Fruit fly (Drosophila melanogaster) whole organism, prepupa: Measurements from ENCODE around the gene CG14137.

Experiments used
- Blimp-1 ChIP-seq: fragments of 200-800 bp; sonication (Bioruptor generic); optimal IDR thresholded peaks from 3 replicates; lab custom pipeline; 2017; ENCODE audit warnings: missing biosample characterization, missing genetic modification characterization, mild to moderate bottlenecking, moderate library complexity, missing genetic modification reagents
- CG10669 ChIP-seq: fragments of 200-800 bp; sonication (Bioruptor generic); optimal IDR thresholded peaks from 3 replicates; lab custom pipeline; 2018; ENCODE audit warnings: missing biosample characterization, mild to moderate bottlenecking, missing genetic modification characterization, moderate library complexity
- CG11294 ChIP-seq: fragments of 200-800 bp; sonication (Bioruptor generic); IDR thresholded peaks from 2 replicates; pipeline ENCODE4 v1.3.6; 2022; ENCODE audit warnings: missing biosample characterization, missing genetic modification characterization
- CG11902 ChIP-seq: fragments of 200-800 bp; sonication (Bioruptor generic); optimal IDR thresholded peaks from 3 replicates; lab custom pipeline; 2016; ENCODE audit warnings: missing biosample characterization, missing genetic modification characterization
- CG1621 ChIP-seq: fragments of 200-800 bp; sonication (Bioruptor generic); optimal IDR thresholded peaks from 3 replicates; lab custom pipeline; 2018; ENCODE audit warnings: missing biosample characterization, mild to moderate bottlenecking, missing genetic modification characterization
- CG3032 ChIP-seq: fragments of 200-800 bp; optimal IDR thresholded peaks from 2 replicates; lab custom pipeline; 2019; ENCODE audit warnings: missing biosample characterization, mild to moderate bottlenecking, missing genetic modification characterization, moderate library complexity
- CG32006 ChIP-seq: fragments of 200-800 bp; sonication (Bioruptor generic); optimal IDR thresholded peaks from 3 replicates; lab custom pipeline; 2017; ENCODE audit warnings: missing biosample characterization, mild to moderate bottlenecking, missing genetic modification characterization
- CG34406 ChIP-seq: fragments of 200-800 bp; sonication (Bioruptor generic); optimal IDR thresholded peaks from 3 replicates; lab custom pipeline; 2016; ENCODE audit warnings: missing biosample characterization, missing genetic modification characterization
- CG3919 ChIP-seq: fragments of 200-800 bp; sonication (Bioruptor generic); optimal IDR thresholded peaks from 3 replicates; lab custom pipeline; 2016; ENCODE audit warnings: missing biosample characterization, missing genetic modification characterization
- CG4318 ChIP-seq: fragments of 200-800 bp; sonication (Bioruptor generic); optimal IDR thresholded peaks from 3 replicates; lab custom pipeline; 2017; ENCODE audit warnings: missing biosample characterization, mild to moderate bottlenecking, missing genetic modification characterization
- CG6792 ChIP-seq: fragments of 200-800 bp; sonication (Bioruptor generic); optimal IDR thresholded peaks from 3 replicates; lab custom pipeline; 2016; ENCODE audit warnings: missing biosample characterization, missing genetic modification characterization
- CG6808 ChIP-seq: fragments of 200-800 bp; sonication (Bioruptor generic); optimal IDR thresholded peaks from 3 replicates; lab custom pipeline; 2017; ENCODE audit warnings: missing biosample characterization, missing genetic modification characterization, mild to moderate bottlenecking, moderate library complexity, missing genetic modification reagents
- CG6854 ChIP-seq: fragments of 200-800 bp; sonication (Bioruptor generic); optimal IDR thresholded peaks from 2 replicates; lab custom pipeline; 2017; ENCODE audit warnings: missing biosample characterization, mild to moderate bottlenecking, missing genetic modification characterization
- CG8119 ChIP-seq: fragments of 200-800 bp; sonication (Bioruptor generic); IDR thresholded peaks from 3 replicates; pipeline ENCODE4 v1.3.6; 2022; ENCODE audit warnings: missing biosample characterization, missing genetic modification characterization
- CG8319 ChIP-seq: fragments of 200-800 bp; sonication (Bioruptor generic); optimal IDR thresholded peaks from 3 replicates; lab custom pipeline; 2016; ENCODE audit warnings: missing biosample characterization, missing genetic modification characterization
- CG9139 ChIP-seq: fragments of 200-800 bp; sonication (Bioruptor generic); optimal IDR thresholded peaks from 3 replicates; lab custom pipeline; 2017; ENCODE audit warnings: missing biosample characterization, mild to moderate bottlenecking, missing genetic modification characterization
- Eip75B ChIP-seq: fragments of 200-800 bp; sonication (Bioruptor generic); optimal IDR thresholded peaks from 3 replicates; lab custom pipeline; 2016; ENCODE audit warnings: missing biosample characterization, missing genetic modification characterization
- Eip78C ChIP-seq: fragments of 200-800 bp; sonication (Bioruptor generic); peaks from one replicate; lab custom pipeline; 2016; ENCODE audit warnings: missing biosample characterization, missing genetic modification characterization
- Eip93F ChIP-seq: fragments of 200-800 bp; sonication (Bioruptor generic); optimal IDR thresholded peaks from 2 replicates; lab custom pipeline; 2016; ENCODE audit warnings: missing biosample characterization, mild to moderate bottlenecking, missing genetic modification characterization
- Ets21C ChIP-seq: fragments of 200-800 bp; sonication (Bioruptor generic); optimal IDR thresholded peaks from 3 replicates; lab custom pipeline; 2016; ENCODE audit warnings: missing biosample characterization, missing genetic modification characterization
- Gug ChIP-seq: fragments of 200-800 bp; sonication (Bioruptor generic); IDR thresholded peaks from 2 replicates; pipeline ENCODE4 v1.3.6; 2022; ENCODE audit warnings: missing biosample characterization, missing genetic modification characterization
- Hr4 ChIP-seq: fragments of 200-800 bp; sonication (Bioruptor generic); optimal IDR thresholded peaks from 3 replicates; lab custom pipeline; 2016; ENCODE audit warnings: missing biosample characterization, missing genetic modification characterization
- Lpt ChIP-seq: fragments of 200-800 bp; sonication (Bioruptor generic); optimal IDR thresholded peaks from 3 replicates; lab custom pipeline; 2016; ENCODE audit warnings: missing biosample characterization, missing genetic modification characterization
- OdsH ChIP-seq: fragments of 200-800 bp; sonication (Bioruptor generic); optimal IDR thresholded peaks from 3 replicates; lab custom pipeline; 2016; ENCODE audit warnings: missing biosample characterization, missing genetic modification characterization
- Sox102F ChIP-seq: fragments of 200-800 bp; sonication (Bioruptor generic); optimal IDR thresholded peaks from 2 replicates; lab custom pipeline; 2016; ENCODE audit warnings: missing biosample characterization, mild to moderate bottlenecking, missing genetic modification characterization
- Sox14 ChIP-seq: fragments of 200-800 bp; sonication (Bioruptor generic); optimal IDR thresholded peaks from 3 replicates; lab custom pipeline; 2016; ENCODE audit warnings: missing biosample characterization, missing genetic modification characterization
- Sox15 ChIP-seq: fragments of 200-800 bp; sonication (Bioruptor generic); optimal IDR thresholded peaks from 3 replicates; lab custom pipeline; 2016; ENCODE audit warnings: missing biosample characterization, missing genetic modification characterization
- acj6 ChIP-seq: fragments of 200-800 bp; sonication (Bioruptor generic); optimal IDR thresholded peaks from 3 replicates; lab custom pipeline; 2016; ENCODE audit warnings: missing biosample characterization, missing genetic modification characterization
- dac ChIP-seq: fragments of 200-800 bp; sonication (Bioruptor generic); optimal IDR thresholded peaks from 2 replicates; lab custom pipeline; 2017; ENCODE audit warnings: missing biosample characterization, mild to moderate bottlenecking, missing genetic modification characterization
- dsx ChIP-seq: fragments of 200-800 bp; optimal IDR thresholded peaks from 3 replicates; lab custom pipeline; 2019; ENCODE audit warnings: missing biosample characterization, mild to moderate bottlenecking, missing genetic modification characterization, moderate library complexity; ENCODE audit not compliant: poor library complexity, severe bottlenecking
- salr ChIP-seq, 2 experiments: fragments of 200-800 bp; sonication (Bioruptor generic); optimal IDR thresholded peaks; 3 replicates each; lab custom pipeline; 2016 to 2018; ENCODE audit warnings: missing biosample characterization in 2 of 2, missing genetic modification characterization in 2 of 2, mild to moderate bottlenecking in 1 of 2
- ss ChIP-seq, 2 experiments: fragments of 200-800 bp; sonication (Bioruptor generic); optimal IDR thresholded peaks; 2 replicates in 1 of 2; 3 replicates in 1 of 2; lab custom pipeline; 2017 to 2018; ENCODE audit warnings: mild to moderate bottlenecking in 2 of 2, missing biosample characterization in 2 of 2, missing genetic modification characterization in 2 of 2, moderate library complexity in 1 of 2
- svp ChIP-seq: fragments of 200-800 bp; sonication (Bioruptor generic); peaks from one replicate; lab custom pipeline; 2016; ENCODE audit warnings: missing biosample characterization, missing genetic modification characterization
- topi ChIP-seq: fragments of 200-800 bp; sonication (Bioruptor generic); optimal IDR thresholded peaks from 3 replicates; lab custom pipeline; 2016; ENCODE audit warnings: missing biosample characterization, missing genetic modification characterization
- vri ChIP-seq: fragments of 200-800 bp; sonication (Bioruptor generic); optimal IDR thresholded peaks from 3 replicates; lab custom pipeline; 2016; ENCODE audit warnings: missing biosample characterization, mild to moderate bottlenecking, missing genetic modification characterization

The CG14137 gene

DNA sequence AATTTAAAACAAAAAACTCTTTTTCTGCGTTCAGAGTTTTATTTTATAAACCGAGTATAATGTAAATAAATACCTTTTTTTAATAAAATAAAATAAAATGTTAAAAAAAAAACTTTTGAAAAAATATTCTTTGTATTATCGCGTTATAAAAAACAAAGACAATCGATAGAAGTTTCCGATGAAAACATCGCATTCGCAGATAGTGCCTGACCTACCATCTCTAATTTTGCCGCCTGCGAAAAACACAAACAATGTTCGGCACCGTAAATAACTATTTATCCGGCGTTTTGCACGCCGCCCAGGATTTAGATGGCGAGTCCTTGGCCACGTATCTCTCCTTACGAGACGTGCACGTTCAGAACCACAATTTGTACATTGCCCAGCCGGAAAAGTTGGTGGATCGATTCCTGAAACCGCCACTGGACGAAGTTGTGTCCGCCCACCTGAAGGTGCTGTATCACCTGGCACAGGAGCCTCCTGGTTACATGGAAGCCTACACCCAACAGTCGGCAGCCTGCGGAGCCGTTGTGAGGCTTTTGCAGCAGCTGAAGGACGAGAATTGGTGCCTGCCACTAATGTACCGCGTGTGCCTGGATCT lies 26.5 kb upstream of the CG14137 start, which contains the start of gene PCID2:
PCID2 (plus strand) TSS at position 213 of the 598 bp plus-strand sequence.
- TF ChIP-seq Eip75B (GFP tag; lab: Kevin White, UChicago): no peak
- TF ChIP-seq svp (GFP tag; lab: Kevin White, UChicago): peak; percentile 82
- TF ChIP-seq CG8319 (GFP tag; lab: Kevin White, UChicago): no peak
- TF ChIP-seq CG8119: no peak
- no peak for TF ChIP-seq CG11902 (GFP tag; lab: Kevin White, UChicago)
- TF ChIP-seq Eip78C (GFP tag; lab: Kevin White, UChicago): peak; percentile 16
- TF ChIP-seq CG6792 (GFP tag; lab: Kevin White, UChicago): no peak
- no peak for TF ChIP-seq dac (GFP tag; lab: Kevin White, UChicago)
- TF ChIP-seq acj6 (GFP tag; lab: Kevin White, UChicago): no peak
- no peak for TF ChIP-seq CG6854 (GFP tag; lab: Kevin White, UChicago)
- TF ChIP-seq CG34406 (GFP tag; lab: Kevin White, UChicago): no peak
- TF ChIP-seq Sox15: no peak
- TF ChIP-seq salr (GFP tag; optimal IDR thresholded peaks at IDR 0.05; lab: Kevin White, UChicago): no peak
- TF ChIP-seq CG32006: no peak
- no peak for TF ChIP-seq ss (GFP tag; optimal IDR thresholded peaks at IDR 0.05; lab: Kevin White, UChicago)
- no peak for TF ChIP-seq CG9139
- no peak for TF ChIP-seq CG6808 (GFP tag; lab: Kevin White, UChicago)

DNA sequence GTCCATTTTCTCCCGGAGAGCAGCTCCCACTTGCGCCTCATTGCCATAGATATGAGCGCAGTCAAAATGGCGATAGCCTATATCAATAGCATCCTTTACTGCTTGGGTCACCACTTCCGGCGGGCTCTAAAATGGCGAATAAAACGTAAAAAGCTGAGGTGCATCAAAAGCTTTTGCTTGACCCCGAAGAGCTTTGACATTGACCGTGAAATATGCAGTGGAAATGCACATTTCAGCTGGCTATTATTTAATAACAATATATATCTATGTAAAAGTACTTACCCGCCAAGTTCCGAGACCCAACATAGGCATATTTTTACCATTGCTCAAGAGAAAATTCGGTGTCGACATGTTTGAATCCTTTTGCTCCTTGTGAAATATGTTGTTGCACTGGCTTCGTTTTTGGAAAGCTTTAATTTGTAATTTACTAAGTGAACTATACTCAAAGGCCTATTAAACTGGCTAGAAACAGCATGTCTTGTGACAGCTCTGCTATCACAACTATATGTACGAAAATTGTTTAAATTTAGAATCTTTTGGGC lies 25.8 kb upstream of the CG14137 start, which contains the start of gene CG6083:
CG6083 (minus strand) TSS at position 492 of the 542 bp plus-strand sequence.
- no peak for TF ChIP-seq dsx (GFP tag; lab: Kevin White, UChicago)
- TF ChIP-seq CG11294 (GFP tag; lab: Robert Waterston, UW): no peak
- no peak for TF ChIP-seq Lpt (GFP tag; lab: Kevin White, UChicago)
- TF ChIP-seq acj6 (GFP tag; lab: Kevin White, UChicago): no peak
- TF ChIP-seq Ets21C (GFP tag; lab: Kevin White, UChicago): no peak
- no peak for TF ChIP-seq Sox14
- TF ChIP-seq CG4318 (GFP tag; lab: Kevin White, UChicago): no peak
- no peak for TF ChIP-seq CG1621 (tag; lab: Kevin White, UChicago)
- no peak for TF ChIP-seq CG10669 (GFP tag; lab: Kevin White, UChicago)
- TF ChIP-seq vri (GFP tag; lab: Kevin White, UChicago): no peak
- TF ChIP-seq CG8319 (GFP tag; lab: Kevin White, UChicago): no peak
- TF ChIP-seq CG6808 (GFP tag; lab: Kevin White, UChicago): no peak
- no peak for TF ChIP-seq CG11902 (GFP tag; lab: Kevin White, UChicago)
- no peak for TF ChIP-seq Sox102F (GFP tag; lab: Kevin White, UChicago)
- TF ChIP-seq OdsH: no peak
- TF ChIP-seq CG8119: no peak
- no peak for TF ChIP-seq Blimp-1 (GFP tag; lab: Kevin White, UChicago)

DNA sequence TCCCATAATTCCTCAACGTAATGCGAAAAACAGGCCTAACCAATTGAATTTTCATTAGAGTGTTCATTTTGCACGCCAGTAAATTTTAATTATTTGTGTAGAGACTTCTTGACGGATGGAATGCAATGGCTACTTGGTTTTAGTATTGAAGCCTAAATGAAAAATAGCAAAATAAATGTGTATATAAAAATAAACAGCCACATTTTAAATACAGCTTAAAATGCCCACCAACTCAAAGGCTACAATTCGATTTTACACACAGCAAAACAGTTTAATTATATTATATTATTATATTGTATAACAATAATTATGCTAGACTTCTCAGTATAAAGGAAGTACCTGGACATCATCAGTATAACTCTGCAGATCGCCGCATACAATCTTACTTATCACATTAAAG lies 24.4 kb upstream of the CG14137 start, which contains the start of gene Akr1B:
Akr1B (minus strand) TSS at position 101 of the 400 bp plus-strand sequence.
- no peak for TF ChIP-seq CG3032 (tag; lab: Kevin White, UChicago)
- TF ChIP-seq CG3919 (GFP tag; lab: Kevin White, UChicago): no peak
- TF ChIP-seq Eip93F (GFP tag; lab: Kevin White, UChicago): no peak
- TF ChIP-seq CG8119: no peak
- no peak for TF ChIP-seq Gug (GFP tag; lab: Robert Waterston, UW)
- TF ChIP-seq Ets21C (GFP tag; lab: Kevin White, UChicago): no peak
- no peak for TF ChIP-seq topi (GFP tag; lab: Kevin White, UChicago)
- TF ChIP-seq Hr4: no peak
